Worm (Caenorhabditis elegans): ENCODE results near the gene F19G12.8.
"Not testable (repeated sequence)": the region's sequence is repeated elsewhere in the genome, so short reads cannot be mapped to it uniquely, and the experiment has no call there.

The F19G12.8 gene

ce11 chrX:1395793-1396192 is 21.3 kb upstream of the F19G12.8 start (continued):
- TF ChIP-seq cebp-1 (GFP tag; IDR thresholded peaks at IDR 0.05) (no peak), cebp-1 (tag; optimal IDR thresholded peaks at IDR 0.05) (peak; percentile 32), hmg-1.2 (GFP tag; IDR thresholded peaks at IDR 0.05) (no peak), snpc-4 (GFP tag; optimal IDR thresholded peaks at IDR 0.05) (no peak), snpc-4 (tag; optimal IDR thresholded peaks at IDR 0.05) (no peak), him-1 (tag; optimal IDR thresholded peaks at IDR 0.05) (no peak), madf-10 (tag; optimal IDR thresholded peaks at IDR 0.05) (no peak), B0019.2 (GFP tag; conservative IDR thresholded peaks at IDR 0.05) (no peak), let-607 (tag; optimal IDR thresholded peaks at IDR 0.05) (no peak)

- TF ChIP-seq xnd-1 (tag; optimal IDR thresholded peaks at IDR 0.05) (peak; percentile 30), K12H6.12 (tag; optimal IDR thresholded peaks at IDR 0.05) (no peak), lsy-27 (tag; optimal IDR thresholded peaks at IDR 0.05; ENCODE audit: borderline replicate concordance, insufficient read depth) (no peak), ama-1 (optimal IDR thresholded peaks at IDR 0.05) (no peak), ama-1 (GFP tag; optimal IDR thresholded peaks at IDR 0.05) (no peak), ets-4 (GFP tag; optimal IDR thresholded peaks at IDR 0.05) (no peak), ceh-27 (GFP tag; optimal IDR thresholded peaks at IDR 0.05) (no peak), F10E7.11 (tag; optimal IDR thresholded peaks at IDR 0.05) (no peak), lag-1 (GFP tag; IDR thresholded peaks at IDR 0.05) (no peak), Y53F4B.3 (GFP tag; IDR thresholded peaks at IDR 0.05) (no peak), K11D2.4 (GFP tag; IDR thresholded peaks at IDR 0.05) (no peak), madf-3 (GFP tag; IDR thresholded peaks at IDR 0.05) (no peak), hlh-26 (GFP tag; conservative IDR thresholded peaks at IDR 0.05) (no peak), madf-10 (tag; optimal IDR thresholded peaks at IDR 0.05) (no peak), madf-8 (GFP tag; conservative IDR thresholded peaks at IDR 0.05) (0 out of 2 replicates have a peak, but pooled peaks have one; percentile 32), efl-1 (GFP tag; optimal IDR thresholded peaks at IDR 0.05) (peak; percentile 51), hmg-1.2 (GFP tag; IDR thresholded peaks at IDR 0.05) (no peak), mes-4 (tag; optimal IDR thresholded peaks at IDR 0.05) (no peak)
These were observed 19.6 kb upstream of the F19G12.8 start, which contains the start of gene H39E20.1 for ce11 chrX:1397516-1397915. Gene H39E20.1 (minus strand): TSS chrX:1397616.

ce11 chrX:1401259-1401658 is 15.9 kb upstream of the F19G12.8 start, which contains the start of gene ZK402.5:
Gene ZK402.5 (minus strand): TSS chrX:1401359.
- no peak for TF ChIP-seq ceh-79 (tag; optimal IDR thresholded peaks at IDR 0.05)
- no peak for TF ChIP-seq chd-7 (tag; optimal IDR thresholded peaks at IDR 0.05)
- TF ChIP-seq K12H6.12 (tag; optimal IDR thresholded peaks at IDR 0.05): no peak
- TF ChIP-seq F22D6.2 (tag; optimal IDR thresholded peaks at IDR 0.05): no peak
- TF ChIP-seq lag-1 (GFP tag; IDR thresholded peaks at IDR 0.05): no peak
- no peak for TF ChIP-seq pbrm-1 (GFP tag; IDR thresholded peaks at IDR 0.05)
- TF ChIP-seq ama-1 (optimal IDR thresholded peaks at IDR 0.05): no peak
- no peak for TF ChIP-seq ama-1 (GFP tag; optimal IDR thresholded peaks at IDR 0.05)
- no peak for TF ChIP-seq nhr-120 (GFP tag; IDR thresholded peaks at IDR 0.05)
- TF ChIP-seq tbp1 (GFP tag; optimal IDR thresholded peaks at IDR 0.05): no peak
- TF ChIP-seq cebp-2 (GFP tag; IDR thresholded peaks at IDR 0.05): no peak
- no peak for TF ChIP-seq F37B4.10 (GFP tag; IDR thresholded peaks at IDR 0.05)
- no peak for TF ChIP-seq gei-17 (GFP tag; optimal IDR thresholded peaks at IDR 0.05)
- no peak for TF ChIP-seq ztf-26 (tag; optimal IDR thresholded peaks at IDR 0.05)
- TF ChIP-seq sea-2 (GFP tag; IDR thresholded peaks at IDR 0.05): no peak

ce11 chrX:1403444-1403843 is 13.7 kb upstream of the F19G12.8 start, which contains the start of gene ZK402.2:
Gene ZK402.2 (plus strand): TSS chrX:1403744.
- not testable (repeated sequence) for TF ChIP-seq nfya-2 (GFP tag; IDR thresholded peaks at IDR 0.05); aptf-2 (GFP tag; conservative IDR thresholded peaks at IDR 0.05); fkh-3 (tag; optimal IDR thresholded peaks at IDR 0.05)

Data from whole organism, young adult.